Fruit fly (Drosophila melanogaster) whole organism, embryonic: ENCODE results near the gene CG45078.

Experiments
- Asciz ChIP-seq: fragments of 200-800 bp; sonication (Bioruptor generic); optimal IDR thresholded peaks from 2 replicates; lab custom pipeline; 2017; ENCODE audit warnings: missing biosample characterization, mild to moderate bottlenecking, missing genetic modification characterization, missing genetic modification reagents
- Bteb2 ChIP-seq: fragments of 200-800 bp; sonication (Bioruptor generic); optimal IDR thresholded peaks from 2 replicates; lab custom pipeline; 2016; ENCODE audit warnings: missing biosample characterization, missing genetic modification characterization
- CG10366 ChIP-seq: fragments of 200-800 bp; sonication (Bioruptor generic); IDR thresholded peaks from 2 replicates; pipeline ENCODE4 v1.3.6; 2022; ENCODE audit warnings: missing biosample characterization, missing genetic modification characterization
- CG12219 ChIP-seq: fragments of 200-800 bp; sonication (Bioruptor generic); optimal IDR thresholded peaks from 3 replicates; lab custom pipeline; 2018; ENCODE audit warnings: missing biosample characterization, mild to moderate bottlenecking, missing genetic modification characterization
- CG12769 ChIP-seq: fragments of 200-800 bp; sonication (Bioruptor generic); optimal IDR thresholded peaks from 2 replicates; lab custom pipeline; 2019; ENCODE audit warnings: missing biosample characterization, mild to moderate bottlenecking, missing genetic modification characterization, moderate library complexity
- CG16815 ChIP-seq: fragments of 200-800 bp; sonication (Bioruptor generic); optimal IDR thresholded peaks from 3 replicates; lab custom pipeline; 2017; ENCODE audit warnings: missing biosample characterization, mild to moderate bottlenecking, missing genetic modification characterization
- CG17385 ChIP-seq: fragments of 200-800 bp; sonication (Bioruptor generic); optimal IDR thresholded peaks from 3 replicates; lab custom pipeline; 2018; ENCODE audit warnings: missing biosample characterization, mild to moderate bottlenecking, missing genetic modification characterization
- CG2129 ChIP-seq: fragments of 200-800 bp; sonication (Bioruptor generic); IDR thresholded peaks from 2 replicates; pipeline ENCODE4 v1.3.6; 2022; ENCODE audit warnings: missing biosample characterization, missing genetic modification characterization; ENCODE audit not compliant: partially characterized antibody
- CG2712 ChIP-seq: fragments of 200-800 bp; optimal IDR thresholded peaks from 3 replicates; lab custom pipeline; 2019; ENCODE audit warnings: missing biosample characterization, mild to moderate bottlenecking, missing genetic modification characterization, moderate library complexity
- CG5180 ChIP-seq: fragments of 200-800 bp; sonication (Bioruptor generic); optimal IDR thresholded peaks from 3 replicates; lab custom pipeline; 2017; ENCODE audit warnings: missing biosample characterization, missing genetic modification characterization, mild to moderate bottlenecking, moderate library complexity, missing genetic modification reagents
- CG5953 ChIP-seq: fragments of 200-800 bp; sonication (Bioruptor generic); IDR thresholded peaks from 2 replicates; pipeline ENCODE4 v1.3.6; 2022; ENCODE audit warnings: missing biosample characterization, missing genetic modification characterization
- CG6683 ChIP-seq: fragments of 200-800 bp; sonication (Bioruptor generic); optimal IDR thresholded peaks from 2 replicates; lab custom pipeline; 2017; ENCODE audit warnings: missing biosample characterization, mild to moderate bottlenecking, missing genetic modification characterization, missing genetic modification reagents
- CG7271 ChIP-seq: fragments of 200-800 bp; sonication (Bioruptor generic); optimal IDR thresholded peaks from 2 replicates; lab custom pipeline; 2018; ENCODE audit warnings: missing biosample characterization, mild to moderate bottlenecking, missing genetic modification characterization, moderate library complexity
- CG7839 ChIP-seq: fragments of 200-800 bp; sonication (Bioruptor generic); optimal IDR thresholded peaks from 3 replicates; lab custom pipeline; 2018; ENCODE audit warnings: missing biosample characterization, mild to moderate bottlenecking, missing genetic modification characterization, moderate library complexity
- CG7963 ChIP-seq: fragments of 200-800 bp; sonication (Bioruptor generic); IDR thresholded peaks from 3 replicates; pipeline ENCODE4 v1.3.6; 2022; ENCODE audit warnings: missing biosample characterization, missing genetic modification characterization; ENCODE audit not compliant: partially characterized antibody
- CG8924 ChIP-seq: fragments of 200-800 bp; optimal IDR thresholded peaks from 3 replicates; lab custom pipeline; 2019; ENCODE audit warnings: missing biosample characterization, mild to moderate bottlenecking, missing genetic modification characterization, moderate library complexity
- CHES-1-like ChIP-seq: fragments of 200-800 bp; sonication (Bioruptor generic); optimal IDR thresholded peaks from 2 replicates; lab custom pipeline; 2016; ENCODE audit warnings: missing biosample characterization, missing genetic modification characterization
- Dll ChIP-seq: fragments of 200-800 bp; sonication (Bioruptor generic); IDR thresholded peaks from 4 replicates; pipeline ENCODE4 v1.3.6; 2022; ENCODE audit warnings: missing biosample characterization, missing genetic modification characterization; ENCODE audit not compliant: partially characterized antibody
- Dp ChIP-seq: fragments of 200-800 bp; sonication (Bioruptor generic); optimal IDR thresholded peaks from 2 replicates; lab custom pipeline; 2018; ENCODE audit warnings: missing biosample characterization, mild to moderate bottlenecking, missing genetic modification characterization, moderate library complexity
- Drgx ChIP-seq: fragments of 200-800 bp; sonication (Bioruptor generic); IDR thresholded peaks from 2 replicates; pipeline ENCODE4 v1.3.6; 2022; ENCODE audit warnings: missing biosample characterization, missing genetic modification characterization
- E2f1 ChIP-seq: fragments of 200-800 bp; sonication (Bioruptor generic); IDR thresholded peaks from 2 replicates; pipeline ENCODE4 v1.3.6; 2022; ENCODE audit warnings: missing biosample characterization, missing genetic modification characterization
- Gsc ChIP-seq: fragments of 200-800 bp; sonication (Bioruptor generic); IDR thresholded peaks from 2 replicates; pipeline ENCODE4 v1.3.6; 2022; ENCODE audit warnings: missing biosample characterization, missing genetic modification characterization
- HLH4C ChIP-seq: fragments of 200-800 bp; sonication (Bioruptor generic); IDR thresholded peaks from 3 replicates; pipeline ENCODE4 v1.3.6; 2022; ENCODE audit warnings: missing biosample characterization, missing genetic modification characterization; ENCODE audit not compliant: partially characterized antibody
- HLHmδ ChIP-seq: fragments of 200-800 bp; sonication (Bioruptor generic); optimal IDR thresholded peaks from 2 replicates; lab custom pipeline; 2018; ENCODE audit warnings: missing biosample characterization, mild to moderate bottlenecking, missing genetic modification characterization, moderate library complexity
- Hey ChIP-seq: fragments of 200-800 bp; sonication (Bioruptor generic); optimal IDR thresholded peaks from 3 replicates; lab custom pipeline; 2018; ENCODE audit warnings: missing biosample characterization, mild to moderate bottlenecking, missing genetic modification characterization
- Ravus ChIP-seq: fragments of 200-800 bp; sonication (Bioruptor generic); IDR thresholded peaks from 2 replicates; pipeline ENCODE4 v1.3.6; 2022; ENCODE audit warnings: missing biosample characterization, missing genetic modification characterization
- Side ChIP-seq: fragments of 200-800 bp; sonication (Bioruptor generic); optimal IDR thresholded peaks from 2 replicates; lab custom pipeline; 2016; ENCODE audit warnings: missing biosample characterization, missing genetic modification characterization
- Ssrp ChIP-seq: fragments of 200-800 bp; sonication (Bioruptor generic); optimal IDR thresholded peaks from 2 replicates; lab custom pipeline; 2018; ENCODE audit warnings: missing biosample characterization, mild to moderate bottlenecking, missing genetic modification characterization, moderate library complexity
- amos ChIP-seq: fragments of 200-800 bp; sonication (Bioruptor generic); IDR thresholded peaks from 2 replicates; pipeline ENCODE4 v1.3.6; 2022; ENCODE audit warnings: missing biosample characterization, missing genetic modification characterization; ENCODE audit not compliant: partially characterized antibody
- aop ChIP-seq: fragments of 200-800 bp; sonication (Bioruptor generic); IDR thresholded peaks from 2 replicates; pipeline ENCODE4 v1.3.6; 2022; ENCODE audit warnings: missing biosample characterization, missing genetic modification characterization
- bowl ChIP-seq: fragments of 200-800 bp; sonication (Bioruptor generic); IDR thresholded peaks from 2 replicates; pipeline ENCODE4 v1.3.6; 2022; ENCODE audit warnings: missing biosample characterization, missing genetic modification characterization
- cato ChIP-seq: fragments of 200-800 bp; sonication (Bioruptor generic); optimal IDR thresholded peaks from 2 replicates; lab custom pipeline; 2016; ENCODE audit warnings: missing biosample characterization, missing genetic modification characterization, borderline replicate concordance
- caup ChIP-seq: fragments of 200-800 bp; sonication (Bioruptor generic); optimal IDR thresholded peaks from 3 replicates; lab custom pipeline; 2017; ENCODE audit warnings: missing biosample characterization, mild to moderate bottlenecking, missing genetic modification characterization, moderate library complexity; ENCODE audit not compliant: severe bottlenecking
- chinmo ChIP-seq: fragments of 200-800 bp; sonication (Bioruptor generic); IDR thresholded peaks from 4 replicates; pipeline ENCODE4 v1.3.6; 2022; ENCODE audit warnings: missing biosample characterization, missing genetic modification characterization; ENCODE audit not compliant: partially characterized antibody
- chn ChIP-seq: fragments of 200-800 bp; sonication (Bioruptor generic); optimal IDR thresholded peaks from 2 replicates; lab custom pipeline; 2016; ENCODE audit warnings: missing biosample characterization, missing genetic modification characterization
- dmrt99B ChIP-seq: fragments of 200-800 bp; sonication (Bioruptor generic); optimal IDR thresholded peaks from 2 replicates; lab custom pipeline; 2018; ENCODE audit warnings: missing biosample characterization, mild to moderate bottlenecking, missing genetic modification characterization, moderate library complexity
- dpn ChIP-seq, 2 experiments: fragments of 200-800 bp; sonication (Bioruptor generic); optimal IDR thresholded peaks; 3 replicates each; lab custom pipeline; 2016; ENCODE audit warnings: missing biosample characterization in 2 of 2, missing genetic modification characterization in 2 of 2
- fd96Cb ChIP-seq: fragments of 200-800 bp; sonication (Bioruptor generic); optimal IDR thresholded peaks from 2 replicates; lab custom pipeline; 2018; ENCODE audit warnings: missing biosample characterization, mild to moderate bottlenecking, missing genetic modification characterization, moderate library complexity
- ftz-f1 ChIP-seq: fragments of 200-800 bp; sonication (Bioruptor generic); optimal IDR thresholded peaks from 2 replicates; lab custom pipeline; 2016; ENCODE audit warnings: missing biosample characterization, missing genetic modification characterization
- grau ChIP-seq: fragments of 200-800 bp; optimal IDR thresholded peaks from 3 replicates; lab custom pipeline; 2019; ENCODE audit warnings: missing biosample characterization, mild to moderate bottlenecking, missing genetic modification characterization, moderate library complexity
- gsb ChIP-seq: fragments of 200-800 bp; sonication (Bioruptor generic); IDR thresholded peaks from 2 replicates; pipeline ENCODE4 v1.3.6; 2022; ENCODE audit warnings: missing biosample characterization, missing genetic modification characterization
- klu ChIP-seq: fragments of 200-800 bp; sonication (Bioruptor generic); IDR thresholded peaks from 2 replicates; pipeline ENCODE4 v1.3.6; 2022; ENCODE audit warnings: missing biosample characterization, missing genetic modification characterization
- oc ChIP-seq: fragments of 200-800 bp; sonication (Bioruptor generic); optimal IDR thresholded peaks from 2 replicates; lab custom pipeline; 2018; ENCODE audit warnings: missing biosample characterization, mild to moderate bottlenecking, missing genetic modification characterization, moderate library complexity
- odd ChIP-seq: fragments of 200-800 bp; sonication (Bioruptor generic); optimal IDR thresholded peaks from 2 replicates; lab custom pipeline; 2017; ENCODE audit warnings: missing biosample characterization, mild to moderate bottlenecking, missing genetic modification characterization
- pfk ChIP-seq: fragments of 200-800 bp; sonication (Bioruptor generic); optimal IDR thresholded peaks from 2 replicates; lab custom pipeline; 2018; ENCODE audit warnings: missing biosample characterization, mild to moderate bottlenecking, missing genetic modification characterization, moderate library complexity
- pros ChIP-seq: fragments of 200-800 bp; sonication (Bioruptor generic); optimal IDR thresholded peaks from 3 replicates; lab custom pipeline; 2019; ENCODE audit warnings: missing biosample characterization, mild to moderate bottlenecking, missing genetic modification characterization, moderate library complexity
- sim ChIP-seq: fragments of 200-800 bp; sonication (Bioruptor generic); IDR thresholded peaks from 2 replicates; pipeline ENCODE4 v1.3.6; 2022; ENCODE audit warnings: missing biosample characterization, missing genetic modification characterization
- trh ChIP-seq: fragments of 200-800 bp; sonication (Bioruptor generic); optimal IDR thresholded peaks from 2 replicates; lab custom pipeline; 2016; ENCODE audit warnings: missing biosample characterization, missing genetic modification characterization
- ttk ChIP-seq: fragments of 200-800 bp; sonication (Bioruptor generic); IDR thresholded peaks from 2 replicates; pipeline ENCODE4 v2.1.2; 2022; ENCODE audit warnings: missing biosample characterization, missing genetic modification characterization
- zf30C ChIP-seq: fragments of 200-800 bp; sonication (Bioruptor generic); optimal IDR thresholded peaks from 3 replicates; lab custom pipeline; 2018; ENCODE audit warnings: missing biosample characterization, mild to moderate bottlenecking, missing genetic modification characterization

Gene CG45078

dm6 chr3R:10784058-10784499, 6.9 kb upstream of the CG45078 start, which contains the start of the genes mRpL37 and Rbp1 (continued):
- no peak for TF ChIP-seq CG6683 (GFP tag; lab: Kevin White, UChicago)
- no peak for TF ChIP-seq pfk
- TF ChIP-seq CG2712 (tag; lab: Kevin White, UChicago), result peak; percentile 89
- peak; percentile 78 for TF ChIP-seq CG7839
- no peak for TF ChIP-seq CG7963 (GFP tag; lab: Robert Waterston, UW)
- TF ChIP-seq Dp, result peak; percentile 13
- TF ChIP-seq grau (tag; lab: Kevin White, UChicago), result peak; percentile 84
- no peak for TF ChIP-seq CG12219
- no peak for TF ChIP-seq sim
- TF ChIP-seq trh (GFP tag; lab: Kevin White, UChicago), result peak; percentile 11
- TF ChIP-seq dmrt99B (tag; lab: Kevin White, UChicago), result no peak
- no peak for TF ChIP-seq CG5953 (GFP tag; lab: Robert Waterston, UW)
- TF ChIP-seq CG5180 (GFP tag; lab: Kevin White, UChicago), result no peak
- TF ChIP-seq klu (GFP tag; lab: Robert Waterston, UW), result peak; percentile 70
- TF ChIP-seq CG7271 (tag; lab: Kevin White, UChicago), result no peak
- no peak for TF ChIP-seq pros (GFP tag; lab: Kevin White, UChicago)
- peak; percentile 59 for TF ChIP-seq fd96Cb (tag; lab: Kevin White, UChicago)
- peak; percentile 66; the same call in 1 of the 4 replicates for TF ChIP-seq chinmo
- no peak for TF ChIP-seq ftz-f1 (GFP tag; lab: Kevin White, UChicago)
- TF ChIP-seq amos, result peak; percentile 78
- peak; percentile 63 for TF ChIP-seq ttk
- TF ChIP-seq cato (GFP tag; lab: Kevin White, UChicago), result peak; percentile 68
- TF ChIP-seq Ssrp (tag; lab: Kevin White, UChicago), result peak; percentile 81
- TF ChIP-seq Gsc, result peak; percentile 50; the same call in 1 of the 2 replicates
- TF ChIP-seq CG2129 (GFP tag; lab: Robert Waterston, UW), result peak; percentile 98
- peak; percentile 48 to 82 for TF ChIP-seq dpn (GFP tag; optimal IDR thresholded peaks at IDR 0.05; lab: Kevin White, UChicago)
- no peak for TF ChIP-seq oc (tag; lab: Kevin White, UChicago)
- TF ChIP-seq HLHmδ (GFP tag; lab: Kevin White, UChicago), result no peak
- TF ChIP-seq Bteb2, result peak; percentile 54
- TF ChIP-seq E2f1, result peak; percentile 68; the same call in 1 of the 2 replicates
- TF ChIP-seq Asciz (GFP tag; lab: Kevin White, UChicago), result no peak
- TF ChIP-seq gsb (GFP tag; lab: Robert Waterston, UW), result no peak
- TF ChIP-seq CG16815 (GFP tag; lab: Kevin White, UChicago), result peak; percentile 79
- TF ChIP-seq CG17385 (GFP tag; lab: Kevin White, UChicago), result peak; percentile 66
- peak; percentile 42 for TF ChIP-seq CHES-1-like
- TF ChIP-seq zf30C (GFP tag; lab: Kevin White, UChicago), result no peak
- no peak for TF ChIP-seq Drgx (GFP tag; lab: Robert Waterston, UW)
- TF ChIP-seq HLH4C (GFP tag; lab: Robert Waterston, UW), result peak; percentile 90
- TF ChIP-seq Dll (GFP tag; lab: Robert Waterston, UW), result peak; percentile 97
- TF ChIP-seq CG10366, result peak; percentile 54
- no peak for TF ChIP-seq CG12769 (tag; lab: Kevin White, UChicago)
- TF ChIP-seq CG8924 (tag; lab: Kevin White, UChicago), result peak; percentile 84
- peak; percentile 44 for TF ChIP-seq caup (GFP tag; lab: Kevin White, UChicago)
- TF ChIP-seq chn (GFP tag; lab: Kevin White, UChicago), result peak; percentile 59
- no peak for TF ChIP-seq aop
- no peak for TF ChIP-seq Side (GFP tag; lab: Kevin White, UChicago)
- no peak for TF ChIP-seq Hey
- no peak for TF ChIP-seq odd (GFP tag; lab: Kevin White, UChicago)
- no peak; the same call in 1 of the 2 replicates for TF ChIP-seq Ravus (GFP tag; lab: Robert Waterston, UW)
- TF ChIP-seq bowl (GFP tag; lab: Robert Waterston, UW), result no peak
